Worm (Caenorhabditis elegans): ENCODE measurements around the gene F56F11.4.

F56F11.4 gene

ce11 chrIII:2818980-2819379 is 37.0 kb upstream of the F56F11.4 start, which contains the start of gene pipp-4P:
Gene pipp-4P, plus strand, starts transcription at chrIII:2819280.
- TF ChIP-seq Y116A8C.19 (tag; optimal IDR thresholded peaks at IDR 0.05; ENCODE audit: borderline replicate concordance) (no peak), mef-2 (tag; optimal IDR thresholded peaks at IDR 0.05) (no peak), F16B12.6 (tag; optimal IDR thresholded peaks at IDR 0.05) (no peak), nhr-90 (tag; optimal IDR thresholded peaks at IDR 0.05; ENCODE audit: poor library complexity) (no peak), dpl-1 (GFP tag; optimal IDR thresholded peaks at IDR 0.05) (no peak), mab-9 (GFP tag; IDR thresholded peaks at IDR 0.05) (no peak), ceh-8 (GFP tag; optimal IDR thresholded peaks at IDR 0.05) (no peak), ceh-82 (tag; optimal IDR thresholded peaks at IDR 0.05) (no peak), unc-98 (GFP tag; IDR thresholded peaks at IDR 0.05) (no peak), ceh-63 (GFP tag; optimal IDR thresholded peaks at IDR 0.05) (no peak), pqm-1 (tag; optimal IDR thresholded peaks at IDR 0.05) (no peak), irx-1 (tag; optimal IDR thresholded peaks at IDR 0.05) (no peak), ztf-11 (tag; optimal IDR thresholded peaks at IDR 0.05) (no peak), nhr-77 (tag; optimal IDR thresholded peaks at IDR 0.05) (no peak), isw-1 (GFP tag; IDR thresholded peaks at IDR 0.05) (no peak), ces-1 (GFP tag; optimal IDR thresholded peaks at IDR 0.05) (no peak), xbp-1 (tag; optimal IDR thresholded peaks at IDR 0.05) (no peak), rnt-1 (tag; optimal IDR thresholded peaks at IDR 0.05) (no peak), C34B4.2 (tag; optimal IDR thresholded peaks at IDR 0.05) (no peak)

- TF ChIP-seq nhr-90 (tag; optimal IDR thresholded peaks at IDR 0.05; ENCODE audit: poor library complexity), result no peak
- TF ChIP-seq ceh-88 (GFP tag; IDR thresholded peaks at IDR 0.05), result no peak
- TF ChIP-seq zip-4 (GFP tag; optimal IDR thresholded peaks at IDR 0.05), result no peak
- TF ChIP-seq sptf-1 (tag; optimal IDR thresholded peaks at IDR 0.05), result no peak
- TF ChIP-seq ceh-90 (tag; optimal IDR thresholded peaks at IDR 0.05), result no peak
- TF ChIP-seq nhr-28 (tag; optimal IDR thresholded peaks at IDR 0.05), result no peak
- TF ChIP-seq C04F5.9 (tag; optimal IDR thresholded peaks at IDR 0.05), result no peak
- no peak for TF ChIP-seq egl-13 (tag; optimal IDR thresholded peaks at IDR 0.05)
- no peak for TF ChIP-seq efl-3 (GFP tag; optimal IDR thresholded peaks at IDR 0.05)
- no peak for TF ChIP-seq fkh-8 (tag; optimal IDR thresholded peaks at IDR 0.05)
- no peak for TF ChIP-seq sox-4 (tag; optimal IDR thresholded peaks at IDR 0.05)
- no peak for TF ChIP-seq elt-3 (tag; optimal IDR thresholded peaks at IDR 0.05)
- TF ChIP-seq unc-86 (tag; optimal IDR thresholded peaks at IDR 0.05), result no peak
- no peak for TF ChIP-seq aly-2 (tag; optimal IDR thresholded peaks at IDR 0.05)
- no peak for TF ChIP-seq swsn-7 (tag; optimal IDR thresholded peaks at IDR 0.05)
- no peak for TF ChIP-seq nhr-11 (tag; optimal IDR thresholded peaks at IDR 0.05)
- no peak for TF ChIP-seq efl-1 (optimal IDR thresholded peaks at IDR 0.05)
- no peak for TF ChIP-seq efl-1 (GFP tag; optimal IDR thresholded peaks at IDR 0.05 in 1 of 2)
Observed at ce11 chrIII:2826770-2827169, 29.3 kb upstream of the F56F11.4 start, which contains the start of gene Y71H2AM.1. Gene Y71H2AM.1, plus strand, starts transcription at chrIII:2827070.

ce11 chrIII:2832483-2832882 is 23.5 kb upstream of the F56F11.4 start, which contains the start of gene Y71H2AM.29:
Gene Y71H2AM.29, plus strand, starts transcription at chrIII:2832783.
- TF ChIP-seq ceh-82 (tag; optimal IDR thresholded peaks at IDR 0.05), result no peak
- TF ChIP-seq blmp-1 (tag; optimal IDR thresholded peaks at IDR 0.05), result no peak

ce11 chrIII:2834363-2834762 is 21.7 kb upstream of the F56F11.4 start, which contains the start of gene txdc-17:
Gene txdc-17, plus strand, starts transcription at chrIII:2834663.
- TF ChIP-seq sptf-1 (tag; optimal IDR thresholded peaks at IDR 0.05) (no peak), elt-2 (tag; optimal IDR thresholded peaks at IDR 0.05) (no peak), hpl-2 (GFP tag; optimal IDR thresholded peaks at IDR 0.05) (no peak), swsn-7 (tag; optimal IDR thresholded peaks at IDR 0.05) (no peak)
